Worm (Caenorhabditis elegans) whole organism, late embryonic: ENCODE measurements around the gene idpc-4.

ENCODE experiments used
- ama-1 ChIP-seq: fragments of 150-350 bp; optimal IDR thresholded peaks from 2 replicates; lab custom pipeline; 2014
- ceh-48 ChIP-seq: sonication (generic microtip); optimal IDR thresholded peaks from 2 replicates; lab custom pipeline; 2016; ENCODE audit warnings: missing genetic modification characterization, inconsistent platforms, missing compliant biosample characterization
- ceh-9 ChIP-seq: sonication (generic microtip); optimal IDR thresholded peaks from 2 replicates; lab custom pipeline; 2016; ENCODE audit warnings: mild to moderate bottlenecking, missing genetic modification characterization, inconsistent platforms, missing compliant biosample characterization
- elt-2 ChIP-seq: sonication (generic microtip); optimal IDR thresholded peaks from 2 replicates; lab custom pipeline; 2016; ENCODE audit warnings: missing genetic modification reagents, missing genetic modification characterization, missing compliant biosample characterization
- hlh-30 ChIP-seq: sonication (generic microtip); optimal IDR thresholded peaks from 2 replicates; lab custom pipeline; 2017; ENCODE audit warnings: antibody characterized with exemption, missing genetic modification characterization, missing compliant biosample characterization; ENCODE audit not compliant: insufficient read depth
- lim-6 ChIP-seq: sonication (generic microtip); optimal IDR thresholded peaks from 2 replicates; lab custom pipeline; 2016; ENCODE audit warnings: missing genetic modification characterization, missing compliant biosample characterization
- nfya-1 ChIP-seq: sonication (generic microtip); optimal IDR thresholded peaks from 2 replicates; lab custom pipeline; 2017; ENCODE audit warnings: missing genetic modification characterization, mild to moderate bottlenecking, missing compliant biosample characterization, antibody characterized with exemption, moderate library complexity
- npax-4 ChIP-seq: sonication (generic microtip); optimal IDR thresholded peaks from 2 replicates; lab custom pipeline; 2016; ENCODE audit warnings: missing genetic modification characterization, missing compliant biosample characterization
- pag-3 ChIP-seq: sonication (generic microtip); optimal IDR thresholded peaks from 2 replicates; lab custom pipeline; 2016; ENCODE audit warnings: missing compliant biosample characterization, missing genetic modification characterization, borderline replicate concordance
- pha-4 ChIP-seq: fragments of 150-350 bp; optimal IDR thresholded peaks from 2 replicates; lab custom pipeline; 2018; ENCODE audit warnings: missing biosample characterization, missing genetic modification reagents, missing genetic modification characterization
- ref-2 ChIP-seq: sonication (generic microtip); optimal IDR thresholded peaks from 2 replicates; lab custom pipeline; 2016; ENCODE audit warnings: missing genetic modification characterization, missing compliant biosample characterization

- TF ChIP-seq pag-3 (tag; lab: Kevin White, UChicago): no peak
- no peak for TF ChIP-seq lim-6 (tag; lab: Kevin White, UChicago)
- TF ChIP-seq ceh-48 (tag; lab: Kevin White, UChicago): no peak
- no peak for TF ChIP-seq hlh-30
- TF ChIP-seq elt-2 (tag; lab: Kevin White, UChicago): no peak
- TF ChIP-seq ama-1 (lab: Kevin White, UChicago): no peak
- TF ChIP-seq pha-4 (tag; lab: Kevin White, UChicago): no peak
- TF ChIP-seq ceh-9 (tag; lab: Kevin White, UChicago): no peak
- no peak for TF ChIP-seq npax-4
- TF ChIP-seq nfya-1 (tag; lab: Kevin White, UChicago): no peak
- TF ChIP-seq ref-2 (tag; lab: Kevin White, UChicago): no peak
Measured at ce11 chrV:9620417-9620816, 4.8 kb upstream of the idpc-4 start.
